Fruit fly (Drosophila melanogaster) whole organism, embryonic: ENCODE data around the gene Bcs1.
A peak's percentile ranks its signal among the peaks of the same experiment; 100 is the strongest.

Experiments used
- Adf1 ChIP-seq: fragments of 200-800 bp; sonication (Bioruptor generic); IDR thresholded peaks from 2 replicates; pipeline ENCODE4 v1.3.6; 2022; ENCODE audit warnings: missing biosample characterization, missing genetic modification characterization
- Atf6 ChIP-seq: fragments of 200-800 bp; sonication (Bioruptor generic); IDR thresholded peaks from 2 replicates; pipeline ENCODE4 v1.3.6; 2022; ENCODE audit warnings: missing biosample characterization, missing genetic modification characterization
- CG10366 ChIP-seq: fragments of 200-800 bp; sonication (Bioruptor generic); IDR thresholded peaks from 2 replicates; pipeline ENCODE4 v1.3.6; 2022; ENCODE audit warnings: missing biosample characterization, missing genetic modification characterization
- CG10565 ChIP-seq: fragments of 200-800 bp; sonication (Bioruptor generic); optimal IDR thresholded peaks from 3 replicates; lab custom pipeline; 2016; ENCODE audit warnings: missing biosample characterization, mild to moderate bottlenecking, missing genetic modification characterization
- CG11696 ChIP-seq: fragments of 200-800 bp; sonication (Bioruptor generic); IDR thresholded peaks from 2 replicates; pipeline ENCODE4 v1.3.6; 2022; ENCODE audit warnings: missing biosample characterization, missing genetic modification characterization
- CG16813 ChIP-seq: fragments of 200-800 bp; sonication (Bioruptor generic); IDR thresholded peaks from 3 replicates; pipeline ENCODE4 v1.3.6; 2022; ENCODE audit warnings: missing biosample characterization, missing genetic modification characterization; ENCODE audit not compliant: partially characterized antibody
- CG17612 ChIP-seq: fragments of 200-800 bp; sonication (Bioruptor generic); IDR thresholded peaks from 2 replicates; pipeline ENCODE4 v1.3.6; 2022; ENCODE audit warnings: missing biosample characterization, missing genetic modification characterization
- CG1792 ChIP-seq: fragments of 200-800 bp; sonication (Bioruptor generic); optimal IDR thresholded peaks from 2 replicates; lab custom pipeline; 2016; ENCODE audit warnings: missing biosample characterization, missing genetic modification characterization
- CG18599 ChIP-seq: fragments of 200-800 bp; sonication (Bioruptor generic); optimal IDR thresholded peaks from 3 replicates; lab custom pipeline; 2017; ENCODE audit warnings: missing biosample characterization, missing genetic modification characterization, mild to moderate bottlenecking, moderate library complexity, missing genetic modification reagents
- CG2129 ChIP-seq: fragments of 200-800 bp; sonication (Bioruptor generic); IDR thresholded peaks from 2 replicates; pipeline ENCODE4 v1.3.6; 2022; ENCODE audit warnings: missing biosample characterization, missing genetic modification characterization; ENCODE audit not compliant: partially characterized antibody
- CG2199 ChIP-seq: fragments of 200-800 bp; sonication (Bioruptor generic); IDR thresholded peaks from 3 replicates; pipeline ENCODE4 v1.3.6; 2022; ENCODE audit warnings: missing biosample characterization, missing genetic modification characterization
- CG2678 ChIP-seq: fragments of 200-800 bp; sonication (Bioruptor generic); optimal IDR thresholded peaks from 3 replicates; lab custom pipeline; 2019; ENCODE audit warnings: missing biosample characterization, mild to moderate bottlenecking, missing genetic modification characterization, moderate library complexity
- CG33557 ChIP-seq: fragments of 200-800 bp; sonication (Bioruptor generic); optimal IDR thresholded peaks from 2 replicates; lab custom pipeline; 2019; ENCODE audit warnings: missing biosample characterization, mild to moderate bottlenecking, missing genetic modification characterization, moderate library complexity
- CG42726 ChIP-seq: fragments of 200-800 bp; sonication (Bioruptor generic); IDR thresholded peaks from 2 replicates; pipeline ENCODE4 v1.3.6; 2022; ENCODE audit warnings: missing biosample characterization, missing genetic modification characterization; ENCODE audit not compliant: partially characterized antibody
- CG4424 ChIP-seq: fragments of 200-800 bp; sonication (Bioruptor generic); optimal IDR thresholded peaks from 3 replicates; lab custom pipeline; 2016; ENCODE audit warnings: missing biosample characterization, missing genetic modification characterization
- CG5245 ChIP-seq: fragments of 200-800 bp; sonication (Bioruptor generic); optimal IDR thresholded peaks from 3 replicates; lab custom pipeline; 2016; ENCODE audit warnings: missing biosample characterization, missing genetic modification characterization
- CG6175 ChIP-seq: fragments of 200-800 bp; sonication (Bioruptor generic); IDR thresholded peaks from 3 replicates; pipeline ENCODE4 v1.3.6; 2022; ENCODE audit warnings: missing biosample characterization, missing genetic modification characterization
- CG7745 ChIP-seq: fragments of 200-800 bp; sonication (Bioruptor generic); optimal IDR thresholded peaks from 2 replicates; lab custom pipeline; 2018; ENCODE audit warnings: missing biosample characterization, mild to moderate bottlenecking, missing genetic modification characterization, moderate library complexity
- CG7963 ChIP-seq: fragments of 200-800 bp; sonication (Bioruptor generic); IDR thresholded peaks from 3 replicates; pipeline ENCODE4 v1.3.6; 2022; ENCODE audit warnings: missing biosample characterization, missing genetic modification characterization; ENCODE audit not compliant: partially characterized antibody
- CG8765 ChIP-seq: fragments of 200-800 bp; sonication (Bioruptor generic); IDR thresholded peaks from 2 replicates; pipeline ENCODE4 v1.3.6; 2022; ENCODE audit warnings: missing biosample characterization, missing genetic modification characterization
- CG8944 ChIP-seq: fragments of 200-800 bp; sonication (Bioruptor generic); optimal IDR thresholded peaks from 3 replicates; lab custom pipeline; 2016; ENCODE audit warnings: missing biosample characterization, missing genetic modification characterization
- CG9609 ChIP-seq: fragments of 200-800 bp; sonication (Bioruptor generic); optimal IDR thresholded peaks from 3 replicates; lab custom pipeline; 2016; ENCODE audit warnings: missing biosample characterization, missing genetic modification characterization
- Dbx ChIP-seq: fragments of 200-800 bp; sonication (Bioruptor generic); IDR thresholded peaks from 3 replicates; pipeline ENCODE4 v1.3.6; 2022; ENCODE audit warnings: missing biosample characterization, missing genetic modification characterization
- Dip2 ChIP-seq: fragments of 200-800 bp; sonication (Bioruptor generic); IDR thresholded peaks from 2 replicates; pipeline ENCODE4 v1.3.6; 2022; ENCODE audit warnings: missing biosample characterization, missing genetic modification characterization
- GATAe ChIP-seq: fragments of 200-800 bp; sonication (Bioruptor generic); conservative IDR thresholded peaks from 2 replicates; pipeline ENCODE4 v1.3.6; 2022; ENCODE audit warnings: missing biosample characterization, missing genetic modification characterization
- HLH4C ChIP-seq: fragments of 200-800 bp; sonication (Bioruptor generic); IDR thresholded peaks from 3 replicates; pipeline ENCODE4 v1.3.6; 2022; ENCODE audit warnings: missing biosample characterization, missing genetic modification characterization; ENCODE audit not compliant: partially characterized antibody
- HmgZ ChIP-seq: fragments of 200-800 bp; sonication (Bioruptor generic); optimal IDR thresholded peaks from 2 replicates; lab custom pipeline; 2018; ENCODE audit warnings: missing biosample characterization, mild to moderate bottlenecking, missing genetic modification characterization
- Hmx ChIP-seq: fragments of 200-800 bp; sonication (Bioruptor generic); optimal IDR thresholded peaks from 2 replicates; lab custom pipeline; 2016; ENCODE audit warnings: missing biosample characterization, missing genetic modification characterization
- Hr39 ChIP-seq: fragments of >200 bp; optimal IDR thresholded peaks from 2 replicates; lab custom pipeline; 2017
- Med ChIP-seq: fragments of 200-800 bp; sonication (Bioruptor generic); peaks from one replicate; lab custom pipeline; 2016; ENCODE audit warnings: missing biosample characterization, missing genetic modification characterization, mild to moderate bottlenecking, inconsistent platforms, moderate library complexity
- Nf-YA ChIP-seq: fragments of 200-800 bp; sonication (Bioruptor generic); IDR thresholded peaks from 2 replicates; pipeline ENCODE4 v1.3.6; 2022; ENCODE audit warnings: missing biosample characterization, missing genetic modification characterization
- Opbp ChIP-seq: fragments of 200-800 bp; sonication (Bioruptor generic); IDR thresholded peaks from 3 replicates; pipeline ENCODE4 v1.3.6; 2022; ENCODE audit warnings: missing biosample characterization, missing genetic modification characterization; ENCODE audit not compliant: partially characterized antibody
- Pdp1 ChIP-seq, 2 experiments: fragments of 200-800 bp; sonication (Bioruptor generic); optimal IDR thresholded peaks; 3 replicates each; lab custom pipeline; 2016; ENCODE audit warnings: missing biosample characterization in 2 of 2, missing genetic modification characterization in 2 of 2, mild to moderate bottlenecking in 1 of 2, moderate library complexity in 1 of 2
- ac ChIP-seq: fragments of 200-800 bp; sonication (Bioruptor generic); optimal IDR thresholded peaks from 3 replicates; lab custom pipeline; 2017; ENCODE audit warnings: missing biosample characterization, mild to moderate bottlenecking, missing genetic modification characterization
- bigmax ChIP-seq: fragments of 200-800 bp; sonication (Bioruptor generic); optimal IDR thresholded peaks from 2 replicates; lab custom pipeline; 2018; ENCODE audit warnings: missing biosample characterization, mild to moderate bottlenecking, missing genetic modification characterization
- chinmo ChIP-seq: fragments of 200-800 bp; sonication (Bioruptor generic); IDR thresholded peaks from 4 replicates; pipeline ENCODE4 v1.3.6; 2022; ENCODE audit warnings: missing biosample characterization, missing genetic modification characterization; ENCODE audit not compliant: partially characterized antibody
- dimm ChIP-seq: fragments of 200-800 bp; sonication (Bioruptor generic); IDR thresholded peaks from 2 replicates; pipeline ENCODE4 v1.3.6; 2022; ENCODE audit warnings: missing biosample characterization, missing genetic modification characterization
- dysf ChIP-seq: fragments of 200-800 bp; sonication (Bioruptor generic); IDR thresholded peaks from 3 replicates; pipeline ENCODE4 v1.3.6; 2022; ENCODE audit warnings: missing biosample characterization, missing genetic modification characterization
- gcm ChIP-seq: fragments of 200-800 bp; sonication (Bioruptor generic); optimal IDR thresholded peaks from 2 replicates; lab custom pipeline; 2019; ENCODE audit warnings: missing biosample characterization, mild to moderate bottlenecking, missing genetic modification characterization, moderate library complexity
- jumu ChIP-seq: fragments of 200-800 bp; sonication (Bioruptor generic); optimal IDR thresholded peaks from 3 replicates; lab custom pipeline; 2016; ENCODE audit warnings: missing biosample characterization, missing genetic modification characterization
- lbe ChIP-seq: fragments of 200-800 bp; sonication (Bioruptor generic); optimal IDR thresholded peaks from 2 replicates; lab custom pipeline; 2016; ENCODE audit warnings: missing biosample characterization, mild to moderate bottlenecking, missing genetic modification characterization
- onecut ChIP-seq: fragments of 200-800 bp; sonication (Bioruptor generic); IDR thresholded peaks from 2 replicates; pipeline ENCODE4 v1.3.6; 2022; ENCODE audit warnings: missing biosample characterization, missing genetic modification characterization
- p53 ChIP-seq: fragments of 200-800 bp; sonication (Bioruptor generic); optimal IDR thresholded peaks from 2 replicates; lab custom pipeline; 2016; ENCODE audit warnings: missing biosample characterization, missing genetic modification characterization
- pnt ChIP-seq: fragments of 200-800 bp; sonication (Bioruptor generic); optimal IDR thresholded peaks from 3 replicates; lab custom pipeline; 2016; ENCODE audit warnings: missing biosample characterization, missing genetic modification characterization
- repo ChIP-seq: fragments of 200-800 bp; sonication (Bioruptor generic); optimal IDR thresholded peaks from 2 replicates; lab custom pipeline; 2016; ENCODE audit warnings: missing biosample characterization, missing genetic modification characterization
- sd ChIP-seq: fragments of 200-800 bp; sonication (Bioruptor generic); optimal IDR thresholded peaks from 3 replicates; lab custom pipeline; 2018; ENCODE audit warnings: missing biosample characterization, mild to moderate bottlenecking, missing genetic modification characterization, moderate library complexity
- vvl ChIP-seq: fragments of 200-800 bp; sonication (Bioruptor generic); IDR thresholded peaks from 2 replicates; pipeline ENCODE4 v1.3.6; 2022; ENCODE audit warnings: missing biosample characterization, missing genetic modification characterization
- zen ChIP-seq: fragments of 200-800 bp; sonication (Bioruptor generic); optimal IDR thresholded peaks from 3 replicates; lab custom pipeline; 2018; ENCODE audit warnings: missing biosample characterization, mild to moderate bottlenecking, missing genetic modification characterization, moderate library complexity
- zf30C ChIP-seq: fragments of 200-800 bp; sonication (Bioruptor generic); optimal IDR thresholded peaks from 3 replicates; lab custom pipeline; 2018; ENCODE audit warnings: missing biosample characterization, mild to moderate bottlenecking, missing genetic modification characterization

Gene Bcs1

DNA sequence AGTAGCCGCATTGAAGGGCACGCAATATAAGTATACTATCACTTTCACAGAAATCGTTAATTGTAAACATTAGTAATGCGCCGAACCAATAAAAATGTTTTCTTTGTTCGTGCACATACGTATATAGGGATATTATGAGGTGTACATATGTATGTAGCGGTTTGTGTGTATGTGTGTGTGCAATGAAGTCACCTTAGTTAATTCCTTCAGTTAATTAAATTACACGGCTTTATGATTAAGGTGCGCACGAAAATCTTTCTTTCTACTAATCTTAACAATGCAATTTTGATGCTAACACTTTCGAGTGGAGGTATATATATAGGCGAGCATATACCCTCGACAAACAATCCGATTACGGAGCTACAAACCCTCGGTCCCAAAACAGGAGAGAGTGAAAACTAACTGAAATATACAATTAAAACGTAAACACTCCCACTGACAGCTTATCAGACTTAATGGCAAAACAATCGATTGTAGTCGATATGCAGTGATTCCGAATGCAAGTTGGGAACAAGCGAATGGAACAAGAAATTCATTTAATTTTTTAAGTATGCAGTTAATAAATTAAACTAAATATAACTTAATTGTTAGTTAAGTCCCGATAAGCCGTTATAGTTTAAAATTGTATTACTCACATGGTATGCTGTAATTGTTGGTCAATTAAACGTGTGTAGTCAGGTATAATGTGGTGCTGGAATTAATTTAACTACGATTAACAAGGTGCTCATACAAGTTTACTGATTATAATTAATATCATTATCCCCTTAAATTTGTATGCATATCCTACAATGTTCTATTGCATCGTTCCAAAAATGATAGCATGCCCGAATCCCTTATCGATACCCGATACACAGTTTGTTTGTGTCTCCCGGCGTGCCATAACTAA, 1.7 kb upstream of the Bcs1 start, which contains the start of the genes Npc1a and Prosalpha6 (continued):
- TF ChIP-seq HmgZ (peak; percentile 22), repo (GFP tag; lab: Kevin White, UChicago) (no peak), Pdp1 (GFP tag; optimal IDR thresholded peaks at IDR 0.05; lab: Kevin White, UChicago) (peak; percentile 9 to 40), dimm (GFP tag; lab: Robert Waterston, UW) (no peak), vvl (GFP tag; lab: Robert Waterston, UW) (no peak), p53 (no peak), jumu (GFP tag; lab: Kevin White, UChicago) (no peak), CG42726 (GFP tag; lab: Robert Waterston, UW) (no peak), CG18599 (GFP tag; lab: Kevin White, UChicago) (no peak), CG2678 (tag; lab: Kevin White, UChicago) (no peak), CG33557 (GFP tag; lab: Kevin White, UChicago) (peak; percentile 6), zen (tag; lab: Kevin White, UChicago) (peak; percentile 70), CG9609 (no peak), CG10366 (GFP tag; lab: Robert Waterston, UW) (no peak), Opbp (GFP tag; lab: Robert Waterston, UW) (peak; percentile 77; the same call in 2 of the 3 replicates), CG2129 (no peak), CG8765 (GFP tag; lab: Robert Waterston, UW) (no peak), CG11696 (GFP tag; lab: Robert Waterston, UW) (no peak), sd (no peak), CG7745 (tag; lab: Kevin White, UChicago) (no peak), Atf6 (GFP tag; lab: Robert Waterston, UW) (no peak), CG6175 (GFP tag; lab: Robert Waterston, UW) (no peak), CG7963 (GFP tag; lab: Robert Waterston, UW) (0 out of 3 replicates have a peak, but pooled peaks have one; percentile 56), CG4424 (peak; percentile 8), CG17612 (GFP tag; lab: Robert Waterston, UW) (no peak), CG1792 (GFP tag; lab: Kevin White, UChicago) (no peak), chinmo (GFP tag; lab: Robert Waterston, UW) (no peak), Adf1 (no peak), ac (GFP tag; lab: Kevin White, UChicago) (no peak), bigmax (no peak), CG2199 (no peak), Hmx (GFP tag; lab: Kevin White, UChicago) (no peak), CG10565 (GFP tag; lab: Kevin White, UChicago) (no peak), CG5245 (no peak), CG16813 (GFP tag; lab: Robert Waterston, UW) (peak; percentile 71; the same call in 2 of the 3 replicates), lbe (no peak), pnt (GFP tag; lab: Kevin White, UChicago) (no peak), CG8944 (GFP tag; lab: Kevin White, UChicago) (no peak), zf30C (GFP tag; lab: Kevin White, UChicago) (no peak), HLH4C (GFP tag; lab: Robert Waterston, UW) (peak; percentile 66; the same call in 2 of the 3 replicates), Nf-YA (GFP tag; lab: Robert Waterston, UW) (no peak), GATAe (GFP tag; lab: Robert Waterston, UW) (no peak), Hr39 (lab: Kevin White, UChicago) (no peak), gcm (GFP tag; lab: Kevin White, UChicago) (no peak), Dbx (GFP tag; lab: Robert Waterston, UW) (no peak), Med (GFP tag; lab: Kevin White, UChicago) (peak; percentile 79), onecut (no peak), dysf (GFP tag; lab: Robert Waterston, UW) (no peak), Dip2 (no peak)
